Fruit fly (Drosophila melanogaster) whole organism, adult: ENCODE measurements around the gene CG7512.

Experiments used
- CG12768 ChIP-seq: fragments of 200-800 bp; sonication (Bioruptor generic); optimal IDR thresholded peaks from 2 replicates; lab custom pipeline; 2017; ENCODE audit warnings: missing biosample characterization, missing genetic modification characterization, mild to moderate bottlenecking, moderate library complexity, missing genetic modification reagents
- CG14711 ChIP-seq: fragments of 200-800 bp; sonication (Bioruptor generic); optimal IDR thresholded peaks from 2 replicates; lab custom pipeline; 2018; ENCODE audit warnings: missing biosample characterization, mild to moderate bottlenecking, missing genetic modification characterization, moderate library complexity
- CG1620 ChIP-seq: fragments of 200-800 bp; sonication (Bioruptor generic); optimal IDR thresholded peaks from 2 replicates; lab custom pipeline; 2016; ENCODE audit warnings: missing biosample characterization, missing genetic modification characterization
- CG33017 ChIP-seq: fragments of 200-800 bp; sonication (Bioruptor generic); optimal IDR thresholded peaks from 2 replicates; lab custom pipeline; 2018; ENCODE audit warnings: missing biosample characterization, mild to moderate bottlenecking, missing genetic modification characterization, moderate library complexity
- CG5204 ChIP-seq: fragments of 200-800 bp; sonication (Bioruptor generic); optimal IDR thresholded peaks from 2 replicates; lab custom pipeline; 2016; ENCODE audit warnings: missing biosample characterization, missing genetic modification characterization
- CG7045 ChIP-seq: fragments of 200-800 bp; sonication (Bioruptor generic); optimal IDR thresholded peaks from 2 replicates; lab custom pipeline; 2017; ENCODE audit warnings: missing biosample characterization, mild to moderate bottlenecking, missing genetic modification characterization
- CG7101 ChIP-seq: fragments of 200-800 bp; sonication (Bioruptor generic); optimal IDR thresholded peaks from 2 replicates; lab custom pipeline; 2018; ENCODE audit warnings: missing biosample characterization, mild to moderate bottlenecking, missing genetic modification characterization, moderate library complexity
- Crg-1 ChIP-seq: fragments of 200-800 bp; sonication (Bioruptor generic); optimal IDR thresholded peaks from 2 replicates; lab custom pipeline; 2016; ENCODE audit warnings: missing biosample characterization, missing genetic modification characterization
- Hr96 ChIP-seq: fragments of 200-800 bp; sonication (Bioruptor generic); optimal IDR thresholded peaks from 2 replicates; lab custom pipeline; 2016; ENCODE audit warnings: missing biosample characterization, missing genetic modification characterization
- Mnt ChIP-seq: fragments of 200-800 bp; sonication (Bioruptor generic); optimal IDR thresholded peaks from 2 replicates; lab custom pipeline; 2016; ENCODE audit warnings: missing biosample characterization, mild to moderate bottlenecking, missing genetic modification characterization
- bab1 ChIP-seq: fragments of 200-800 bp; sonication (Bioruptor generic); optimal IDR thresholded peaks from 3 replicates; lab custom pipeline; 2019; ENCODE audit warnings: missing biosample characterization, mild to moderate bottlenecking, missing genetic modification characterization, moderate library complexity
- cic ChIP-seq: fragments of 200-800 bp; sonication (Bioruptor generic); optimal IDR thresholded peaks from 2 replicates; lab custom pipeline; 2017; ENCODE audit warnings: missing biosample characterization, mild to moderate bottlenecking, missing genetic modification characterization, moderate library complexity
- cnc ChIP-seq, 2 experiments: fragments of >200 bp; optimal IDR thresholded peaks; 2 replicates each; lab custom pipeline; 2017
- kay ChIP-seq: fragments of 200-800 bp; sonication (Bioruptor generic); peaks from one replicate; lab custom pipeline; 2016; ENCODE audit warnings: missing biosample characterization, missing genetic modification characterization, borderline replicate concordance
- pad ChIP-seq: fragments of 200-800 bp; sonication (Bioruptor generic); optimal IDR thresholded peaks from 3 replicates; lab custom pipeline; 2017; ENCODE audit warnings: missing biosample characterization, missing genetic modification characterization, mild to moderate bottlenecking, moderate library complexity, missing genetic modification reagents
- tj ChIP-seq: fragments of 200-800 bp; sonication (Bioruptor generic); optimal IDR thresholded peaks from 3 replicates; lab custom pipeline; 2017; ENCODE audit warnings: missing biosample characterization, mild to moderate bottlenecking, missing genetic modification characterization, moderate library complexity
- toe ChIP-seq: fragments of 200-800 bp; sonication (Bioruptor generic); optimal IDR thresholded peaks from 2 replicates; lab custom pipeline; 2016; ENCODE audit warnings: missing biosample characterization, missing genetic modification characterization

The CG7512 gene

DNA sequence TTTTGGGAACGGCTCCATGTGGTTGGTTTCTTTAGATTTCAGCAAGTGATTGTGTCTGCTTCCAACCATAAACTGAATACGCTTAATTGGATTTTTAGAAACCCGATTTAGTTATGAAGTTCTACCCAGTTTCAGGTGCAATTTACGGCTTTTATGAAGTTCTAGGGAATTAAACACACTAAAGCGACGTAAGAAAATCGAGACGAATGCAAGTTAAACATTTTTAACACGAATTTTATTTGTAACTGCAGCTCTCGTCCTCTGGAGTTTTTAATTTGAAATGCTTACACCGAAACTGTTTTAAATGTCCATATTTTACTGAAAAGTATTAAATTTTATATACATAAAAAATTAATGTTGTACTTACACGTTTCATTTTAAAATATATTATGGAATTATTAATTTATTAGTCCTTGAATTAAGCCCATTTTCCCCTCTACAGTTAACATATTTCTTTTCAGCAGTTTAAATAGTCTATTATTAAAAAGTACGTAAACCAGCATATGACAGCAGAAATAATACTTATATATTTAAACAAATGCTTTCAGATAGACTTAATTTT lies 50.5 kb downstream of the CG7512 start, which contains the start of the genes CG46412 and CG33267:
TSS of gene CG46412 (minus strand) at position 101 of the 562 bp plus-strand sequence.
TSS of gene CG33267 (plus strand) at position 512 of the 562 bp plus-strand sequence.
- TF ChIP-seq CG33017 (tag; lab: Kevin White, UChicago) (no peak), cic (GFP tag; lab: Kevin White, UChicago) (no peak), Hr96 (no peak), kay (no peak), Mnt (no peak), pad (GFP tag; lab: Kevin White, UChicago) (no peak), tj (GFP tag; lab: Kevin White, UChicago) (no peak), Crg-1 (GFP tag; lab: Kevin White, UChicago) (no peak), CG1620 (GFP tag; lab: Kevin White, UChicago) (no peak), toe (no peak), CG7101 (tag; lab: Kevin White, UChicago) (no peak), CG14711 (no peak), bab1 (no peak), CG5204 (GFP tag; lab: Kevin White, UChicago) (no peak), CG7045 (GFP tag; lab: Kevin White, UChicago) (no peak), CG12768 (GFP tag; lab: Kevin White, UChicago) (no peak), cnc (optimal IDR thresholded peaks at IDR 0.05; lab: Kevin White, UChicago) (no peak)
